Worm (Caenorhabditis elegans) whole organism, L1 larva: ENCODE data around the gene unc-24.

Experiments
- C16A3.4 ChIP-seq: fragments of 150-350 bp; optimal IDR thresholded peaks from 2 replicates; lab custom pipeline; 2014; ENCODE audit warnings: missing biosample characterization, missing genetic modification characterization
- Y116A8C.19 ChIP-seq: sonication (generic microtip); optimal IDR thresholded peaks from 2 replicates; lab custom pipeline; 2016; ENCODE audit warnings: missing compliant biosample characterization, missing genetic modification characterization, borderline replicate concordance
- alr-1 ChIP-seq: fragments of 200-800 bp; sonication (Bioruptor generic); optimal IDR thresholded peaks from 2 replicates; lab custom pipeline; 2018; ENCODE audit warnings: borderline replicate concordance, mild to moderate bottlenecking, missing genetic modification characterization, missing compliant biosample characterization
- aly-2 ChIP-seq: fragments of 150-350 bp; optimal IDR thresholded peaks from 2 replicates; lab custom pipeline; 2014; ENCODE audit warnings: missing biosample characterization, missing genetic modification characterization
- ama-1 ChIP-seq: fragments of 150-350 bp; optimal IDR thresholded peaks from 2 replicates; lab custom pipeline; 2014
- blmp-1 ChIP-seq: fragments of 150-350 bp; optimal IDR thresholded peaks from 2 replicates; lab custom pipeline; 2014; ENCODE audit warnings: missing biosample characterization, missing genetic modification characterization
- ceh-63 ChIP-seq: fragments of 200-800 bp; sonication (Bioruptor generic); optimal IDR thresholded peaks from 2 replicates; lab custom pipeline; 2018; ENCODE audit warnings: mild to moderate bottlenecking, missing genetic modification characterization, missing compliant biosample characterization
- ceh-82 ChIP-seq, 3 experiments: fragments of 150-350 bp in 1 of 3; sonication (generic microtip) in 2 of 3; optimal IDR thresholded peaks; 2 replicates each; lab custom pipeline; 2014 to 2017; ENCODE audit warnings: missing biosample characterization in 3 of 3, missing genetic modification characterization in 3 of 3
- ceh-88 ChIP-seq: fragments of 200-800 bp; sonication (Bioruptor generic); IDR thresholded peaks from 2 replicates; pipeline ENCODE4 v1.3.6; 2022; ENCODE audit warnings: missing genetic modification characterization, missing compliant biosample characterization
- ces-1 ChIP-seq: fragments of 150-350 bp; optimal IDR thresholded peaks from 2 replicates; lab custom pipeline; 2014; ENCODE audit warnings: missing biosample characterization, missing genetic modification reagents, missing genetic modification characterization
- dpl-1 ChIP-seq, 3 experiments: fragments of 150-350 bp in 2 of 3; sonication (generic microtip) in 1 of 3; optimal IDR thresholded peaks; 2 replicates each; lab custom pipeline; 2014 to 2017; ENCODE audit warnings: missing biosample characterization in 3 of 3, missing genetic modification characterization in 3 of 3, missing genetic modification reagents in 3 of 3
- efl-1 ChIP-seq, 4 experiments: fragments of 150-350 bp; optimal IDR thresholded peaks in 3 of 4; peaks in 1 of 4; 1 replicate in 1 of 4; 2 replicates in 3 of 4; lab custom pipeline; 2014; ENCODE audit warnings: missing biosample characterization in 2 of 4, missing genetic modification characterization in 2 of 4, missing genetic modification reagents in 2 of 4
- egl-27 ChIP-seq, 2 experiments: fragments of 150-350 bp in 1 of 2; sonication (generic microtip); optimal IDR thresholded peaks; 3 replicates each; lab custom pipeline; 2017 to 2018; ENCODE audit warnings: missing biosample characterization in 2 of 2, missing genetic modification characterization in 2 of 2, missing genetic modification reagents in 2 of 2
- elt-2 ChIP-seq: sonication (generic microtip); optimal IDR thresholded peaks from 2 replicates; lab custom pipeline; 2016; ENCODE audit warnings: missing genetic modification characterization, mild to moderate bottlenecking, inconsistent platforms, missing compliant biosample characterization, missing genetic modification reagents
- ets-5 ChIP-seq: fragments of 200-800 bp; sonication (Bioruptor generic); IDR thresholded peaks from 2 replicates; pipeline ENCODE4 v1.3.6; 2022; ENCODE audit warnings: missing genetic modification characterization, missing compliant biosample characterization
- fkh-10 ChIP-seq: sonication (generic microtip); optimal IDR thresholded peaks from 2 replicates; lab custom pipeline; 2017; ENCODE audit warnings: missing biosample characterization, missing genetic modification reagents, missing genetic modification characterization
- fkh-8 ChIP-seq: sonication (generic microtip); optimal IDR thresholded peaks from 2 replicates; lab custom pipeline; 2016; ENCODE audit warnings: mild to moderate bottlenecking, missing genetic modification characterization, missing compliant biosample characterization
- fos-1 ChIP-seq: fragments of 150-350 bp; optimal IDR thresholded peaks from 2 replicates; lab custom pipeline; 2014; ENCODE audit warnings: missing biosample characterization, missing genetic modification characterization
- jun-1 ChIP-seq: fragments of 150-350 bp; optimal IDR thresholded peaks from 2 replicates; lab custom pipeline; 2014; ENCODE audit warnings: missing biosample characterization, missing genetic modification reagents, missing genetic modification characterization
- lin-14 ChIP-seq: fragments of 200-800 bp; sonication (Bioruptor generic); optimal IDR thresholded peaks from 2 replicates; lab custom pipeline; 2018; ENCODE audit warnings: mild to moderate bottlenecking, missing genetic modification characterization, moderate library complexity, missing compliant biosample characterization
- lin-15B ChIP-seq: fragments of 150-350 bp; sonication (generic microtip); optimal IDR thresholded peaks from 3 replicates; lab custom pipeline; 2014; ENCODE audit warnings: missing biosample characterization, missing genetic modification characterization
- lir-3 ChIP-seq: sonication (generic microtip); optimal IDR thresholded peaks from 2 replicates; lab custom pipeline; 2016; ENCODE audit warnings: mild to moderate bottlenecking, missing genetic modification characterization, moderate library complexity, missing compliant biosample characterization; ENCODE audit not compliant: poor library complexity
- lsy-2 ChIP-seq, 2 experiments: fragments of 150-350 bp; optimal IDR thresholded peaks; 2 replicates each; lab custom pipeline; 2014; ENCODE audit warnings: missing biosample characterization in 2 of 2, missing genetic modification characterization in 2 of 2
- mab-9 ChIP-seq: fragments of 200-800 bp; sonication (Bioruptor generic); IDR thresholded peaks from 2 replicates; pipeline ENCODE4 v1.3.6; 2022; ENCODE audit warnings: missing genetic modification reagents, missing genetic modification characterization, missing compliant biosample characterization
- mdl-1 ChIP-seq, 2 experiments: fragments of 150-350 bp; optimal IDR thresholded peaks; 2 replicates each; lab custom pipeline; 2014 to 2017; ENCODE audit warnings: missing biosample characterization in 2 of 2, missing genetic modification characterization in 2 of 2, inconsistent platforms in 1 of 2
- nhr-12 ChIP-seq: sonication (generic microtip); optimal IDR thresholded peaks from 2 replicates; lab custom pipeline; 2017; ENCODE audit warnings: missing biosample characterization, missing genetic modification characterization
- nhr-47 ChIP-seq: sonication (generic microtip); optimal IDR thresholded peaks from 2 replicates; lab custom pipeline; 2016; ENCODE audit warnings: mild to moderate bottlenecking, missing genetic modification characterization, moderate library complexity, missing compliant biosample characterization
- nhr-71 ChIP-seq: sonication (generic microtip); optimal IDR thresholded peaks from 2 replicates; lab custom pipeline; 2016; ENCODE audit warnings: mild to moderate bottlenecking, missing genetic modification characterization, moderate library complexity, missing compliant biosample characterization
- nhr-77 ChIP-seq: fragments of 150-350 bp; optimal IDR thresholded peaks from 2 replicates; lab custom pipeline; 2014; ENCODE audit warnings: missing biosample characterization, missing genetic modification characterization
- nhr-85 ChIP-seq: sonication (generic microtip); peaks from one replicate; lab custom pipeline; 2016; ENCODE audit warnings: missing genetic modification characterization, inconsistent platforms, missing compliant biosample characterization
- nhr-90 ChIP-seq: sonication (generic microtip); optimal IDR thresholded peaks from 2 replicates; lab custom pipeline; 2016; ENCODE audit warnings: mild to moderate bottlenecking, missing genetic modification characterization, missing compliant biosample characterization; ENCODE audit not compliant: poor library complexity
- rnt-1 ChIP-seq: sonication (generic microtip); optimal IDR thresholded peaks from 2 replicates; lab custom pipeline; 2016; ENCODE audit warnings: mild to moderate bottlenecking, missing genetic modification characterization, moderate library complexity, missing compliant biosample characterization
- snpc-4 ChIP-seq: fragments of 150-350 bp; optimal IDR thresholded peaks from 2 replicates; lab custom pipeline; 2014; ENCODE audit warnings: missing biosample characterization, missing genetic modification characterization
- snu-23 ChIP-seq: sonication (generic microtip); optimal IDR thresholded peaks from 2 replicates; lab custom pipeline; 2016; ENCODE audit warnings: missing genetic modification characterization, missing compliant biosample characterization
- sptf-1 ChIP-seq: fragments of 150-350 bp; optimal IDR thresholded peaks from 2 replicates; lab custom pipeline; 2014; ENCODE audit warnings: missing biosample characterization, missing genetic modification characterization
- unc-130 ChIP-seq: fragments of 150-350 bp; optimal IDR thresholded peaks from 2 replicates; lab custom pipeline; 2017; ENCODE audit warnings: missing biosample characterization, missing genetic modification characterization, inconsistent platforms
- unc-30 ChIP-seq: sonication (generic microtip); optimal IDR thresholded peaks from 2 replicates; lab custom pipeline; 2017; ENCODE audit warnings: missing biosample characterization, missing genetic modification characterization
- unc-62 ChIP-seq: fragments of 150-350 bp; optimal IDR thresholded peaks from 2 replicates; lab custom pipeline; 2014; ENCODE audit warnings: missing biosample characterization, missing genetic modification reagents, missing genetic modification characterization
- unc-98 ChIP-seq: fragments of 200-800 bp; sonication (Bioruptor generic); IDR thresholded peaks from 2 replicates; pipeline ENCODE4 v1.3.6; 2022; ENCODE audit warnings: missing genetic modification characterization, missing compliant biosample characterization
- xbp-1 ChIP-seq: sonication (generic microtip); optimal IDR thresholded peaks from 2 replicates; lab custom pipeline; 2016; ENCODE audit warnings: missing genetic modification characterization, missing compliant biosample characterization

The unc-24 gene

ce11 chrIV:7982024-7982576, 2.4 kb downstream of the unc-24 start, which contains the start of gene arf-5 (continued):
- no peak for TF ChIP-seq lin-15B
- no peak for TF ChIP-seq elt-2 (tag; lab: Kevin White, UChicago)
- TF ChIP-seq ces-1: no peak
- TF ChIP-seq ets-5: no peak
- no peak for TF ChIP-seq nhr-77 (tag; lab: Kevin White, UChicago)
- TF ChIP-seq nhr-47: peak; percentile 1
- no peak for TF ChIP-seq ceh-88 (GFP tag; lab: Robert Waterston, UW)
- peak in 1 of 2 experiments; percentile 57 for TF ChIP-seq mdl-1 (tag; optimal IDR thresholded peaks at IDR 0.05; lab: Kevin White, UChicago)
- TF ChIP-seq unc-98 (GFP tag; lab: Robert Waterston, UW): no peak
- TF ChIP-seq fos-1 (tag; lab: Kevin White, UChicago): no peak
- peak; percentile 53 for TF ChIP-seq blmp-1 (tag; lab: Kevin White, UChicago)
- TF ChIP-seq ceh-82 (tag; optimal IDR thresholded peaks at IDR 0.05; lab: Kevin White, UChicago): peak in 1 of 3 experiments; percentile 25
- no peak for TF ChIP-seq Y116A8C.19 (tag; lab: Kevin White, UChicago)
- TF ChIP-seq unc-62 (GFP tag; lab: Kevin White, UChicago): no peak
- TF ChIP-seq jun-1 (tag; lab: Kevin White, UChicago): no peak
- peak; percentile 34 to 55 for TF ChIP-seq lsy-2 (tag; optimal IDR thresholded peaks at IDR 0.05; lab: Kevin White, UChicago)
- TF ChIP-seq unc-130 (tag; lab: Kevin White, UChicago): no peak
- TF ChIP-seq snpc-4 (tag; lab: Kevin White, UChicago): no peak
- no peak for TF ChIP-seq nhr-12 (tag; lab: Kevin White, UChicago)
- peak; percentile 35 for TF ChIP-seq lin-14 (GFP tag; lab: Kevin White, UChicago)
- no peak for TF ChIP-seq sptf-1
- no peak for TF ChIP-seq alr-1 (tag; lab: Kevin White, UChicago)
- TF ChIP-seq C16A3.4: no peak
- TF ChIP-seq egl-27 (tag; optimal IDR thresholded peaks at IDR 0.05; lab: Kevin White, UChicago): no peak
- TF ChIP-seq lir-3 (tag; lab: Kevin White, UChicago): no peak
- peak; percentile 42 for TF ChIP-seq xbp-1 (tag; lab: Kevin White, UChicago)
- TF ChIP-seq fkh-10 (GFP tag; lab: Kevin White, UChicago): no peak
- TF ChIP-seq ceh-63 (GFP tag; lab: Kevin White, UChicago): no peak

- no peak for TF ChIP-seq fkh-8 (tag; lab: Kevin White, UChicago)
- peak; percentile 17 for TF ChIP-seq lin-14 (GFP tag; lab: Kevin White, UChicago)
- peak; percentile 78 for TF ChIP-seq nhr-85 (tag; lab: Kevin White, UChicago)
- TF ChIP-seq, all 84 proteins: peak for 2
Observed at ce11 chrIV:7983021-7983420, 3.4 kb downstream of the unc-24 start.

- TF ChIP-seq efl-1 (optimal IDR thresholded peaks at IDR 0.05; lab: Kevin White, UChicago) (no peak), efl-1 (GFP tag; optimal IDR thresholded peaks at IDR 0.05 in 1 of 2; lab: Kevin White, UChicago) (peak in 1 of 2 experiments; percentile 90), ama-1 (no peak), aly-2 (peak; percentile 50), snu-23 (GFP tag; lab: Kevin White, UChicago) (peak; percentile 4), dpl-1 (GFP tag; optimal IDR thresholded peaks at IDR 0.05; lab: Kevin White, UChicago) (no peak), nhr-90 (peak; percentile 26), nhr-71 (tag; lab: Kevin White, UChicago) (peak; percentile 14), mab-9 (GFP tag; lab: Robert Waterston, UW) (no peak), unc-30 (tag; lab: Kevin White, UChicago) (no peak), nhr-85 (tag; lab: Kevin White, UChicago) (peak; percentile 26), rnt-1 (peak; percentile 20)
Observed at ce11 chrIV:7983728-7984346, 4.2 kb downstream of the unc-24 start.
